Worm (Caenorhabditis elegans) whole organism, L4 larva: ENCODE measurements around the gene gadr-2.

ENCODE experiments used
- F10B5.3 ChIP-seq: sonication (generic microtip); optimal IDR thresholded peaks from 2 replicates; lab custom pipeline; 2016; ENCODE audit warnings: mild to moderate bottlenecking, missing genetic modification characterization, missing compliant biosample characterization
- R02D3.7 ChIP-seq: fragments of 150-350 bp; sonication (generic microtip); optimal IDR thresholded peaks from 3 replicates; lab custom pipeline; 2014; ENCODE audit warnings: missing biosample characterization, missing genetic modification characterization
- T26A8.4 ChIP-seq: fragments of 200-800 bp; sonication (Bioruptor generic); IDR thresholded peaks from 2 replicates; pipeline ENCODE4 v1.3.6; 2022; ENCODE audit warnings: missing genetic modification characterization, missing compliant biosample characterization
- Y48G9A.11 ChIP-seq: fragments of 200-800 bp; sonication (Bioruptor generic); IDR thresholded peaks from 2 replicates; pipeline ENCODE4 v1.3.6; 2022; ENCODE audit warnings: missing genetic modification reagents, missing genetic modification characterization, missing compliant biosample characterization
- ZK337.2 ChIP-seq: fragments of 200-800 bp; sonication (Bioruptor generic); IDR thresholded peaks from 2 replicates; pipeline ENCODE4 v1.3.6; 2022; ENCODE audit warnings: missing genetic modification reagents, missing genetic modification characterization, missing compliant biosample characterization
- ZK546.5 ChIP-seq, 2 experiments: sonication (generic microtip); optimal IDR thresholded peaks; 2 replicates each; lab custom pipeline; 2017; ENCODE audit warnings: missing biosample characterization in 2 of 2, missing genetic modification characterization in 2 of 2
- aha-1 ChIP-seq: fragments of 150-350 bp; peaks from one replicate; lab custom pipeline; 2014; ENCODE audit warnings: missing biosample characterization, missing genetic modification characterization
- ama-1 ChIP-seq: fragments of 150-350 bp; optimal IDR thresholded peaks from 2 replicates; lab custom pipeline; 2014; ENCODE audit warnings: inconsistent platforms, mixed read lengths
- arid-1 ChIP-seq: fragments of 200-800 bp; sonication (Bioruptor generic); conservative IDR thresholded peaks from 2 replicates; pipeline ENCODE4 v1.3.6; 2022; ENCODE audit warnings: missing genetic modification reagents, missing genetic modification characterization, missing compliant biosample characterization
- attf-4 ChIP-seq: sonication (generic microtip); optimal IDR thresholded peaks from 3 replicates; lab custom pipeline; 2017; ENCODE audit warnings: missing biosample characterization, missing genetic modification characterization
- ceh-82 ChIP-seq: sonication (generic microtip); optimal IDR thresholded peaks from 2 replicates; lab custom pipeline; 2017; ENCODE audit warnings: missing biosample characterization, missing genetic modification characterization
- ctbp-1 ChIP-seq: fragments of 200-800 bp; sonication (Bioruptor generic); IDR thresholded peaks from 2 replicates; pipeline ENCODE4 v1.3.6; 2022; ENCODE audit warnings: missing genetic modification reagents, missing genetic modification characterization, missing compliant biosample characterization
- daf-12 ChIP-seq: fragments of 150-350 bp; optimal IDR thresholded peaks from 2 replicates; lab custom pipeline; 2014; ENCODE audit warnings: missing biosample characterization, missing genetic modification reagents, missing genetic modification characterization
- daf-19 ChIP-seq: fragments of 200-800 bp; sonication (Bioruptor generic); conservative IDR thresholded peaks from 2 replicates; pipeline ENCODE4 v1.3.6; 2022; ENCODE audit warnings: missing genetic modification characterization, missing compliant biosample characterization
- dmd-8 ChIP-seq: fragments of 200-800 bp; sonication (Bioruptor generic); IDR thresholded peaks from 2 replicates; pipeline ENCODE4 v1.3.6; 2022; ENCODE audit warnings: missing genetic modification characterization, missing compliant biosample characterization
- dpl-1 ChIP-seq: fragments of 150-350 bp; optimal IDR thresholded peaks from 2 replicates; lab custom pipeline; 2014; ENCODE audit warnings: missing biosample characterization, missing genetic modification reagents, missing genetic modification characterization
- duxl-1 ChIP-seq: sonication (generic microtip); optimal IDR thresholded peaks from 2 replicates; lab custom pipeline; 2016; ENCODE audit warnings: mild to moderate bottlenecking, missing genetic modification characterization, moderate library complexity, missing compliant biosample characterization; ENCODE audit not compliant: poor library complexity
- egl-27 ChIP-seq: sonication (generic microtip); optimal IDR thresholded peaks from 3 replicates; lab custom pipeline; 2017; ENCODE audit warnings: missing biosample characterization, missing genetic modification reagents, missing genetic modification characterization
- fkh-10 ChIP-seq: fragments of 150-350 bp; optimal IDR thresholded peaks from 2 replicates; lab custom pipeline; 2014; ENCODE audit warnings: missing biosample characterization, missing genetic modification reagents, missing genetic modification characterization
- hlh-11 ChIP-seq: fragments of 200-800 bp; sonication (Bioruptor generic); optimal IDR thresholded peaks from 2 replicates; lab custom pipeline; 2018; ENCODE audit warnings: mild to moderate bottlenecking, missing genetic modification characterization, missing compliant biosample characterization
- lim-7 ChIP-seq: fragments of 200-800 bp; sonication (Bioruptor generic); IDR thresholded peaks from 2 replicates; pipeline ENCODE4 v1.3.6; 2022; ENCODE audit warnings: missing genetic modification characterization, missing compliant biosample characterization
- lin-13 ChIP-seq: fragments of 150-350 bp; optimal IDR thresholded peaks from 2 replicates; lab custom pipeline; 2014; ENCODE audit warnings: missing biosample characterization, missing genetic modification reagents, missing genetic modification characterization
- lin-15B ChIP-seq: fragments of 150-350 bp; sonication (generic microtip); optimal IDR thresholded peaks from 3 replicates; lab custom pipeline; 2014; ENCODE audit warnings: missing biosample characterization, missing genetic modification characterization
- lin-29 ChIP-seq: fragments of 200-800 bp; sonication (Bioruptor generic); IDR thresholded peaks from 2 replicates; pipeline ENCODE4 v1.3.6; 2022; ENCODE audit warnings: missing genetic modification reagents, missing genetic modification characterization, missing compliant biosample characterization
- lin-38 ChIP-seq: fragments of 200-800 bp; sonication (Bioruptor generic); IDR thresholded peaks from 2 replicates; pipeline ENCODE4 v1.3.6; 2022; ENCODE audit warnings: missing genetic modification reagents, missing genetic modification characterization, missing compliant biosample characterization
- lin-39 ChIP-seq: fragments of 150-350 bp; optimal IDR thresholded peaks from 2 replicates; lab custom pipeline; 2014; ENCODE audit warnings: missing biosample characterization, missing genetic modification reagents, missing genetic modification characterization
- lsy-2 ChIP-seq, 2 experiments: fragments of 150-350 bp in 1 of 2; sonication (generic microtip) in 1 of 2; optimal IDR thresholded peaks; 2 replicates each; lab custom pipeline; 2014 to 2017; ENCODE audit warnings: missing biosample characterization in 2 of 2, missing genetic modification characterization in 2 of 2
- mep-1 ChIP-seq: fragments of 150-350 bp; sonication (generic microtip); optimal IDR thresholded peaks from 3 replicates; lab custom pipeline; 2014; ENCODE audit warnings: missing biosample characterization, missing genetic modification characterization
- nhr-10 ChIP-seq: fragments of 150-350 bp; optimal IDR thresholded peaks from 2 replicates; lab custom pipeline; 2014; ENCODE audit warnings: missing biosample characterization, missing genetic modification characterization
- nhr-102 ChIP-seq: sonication (generic microtip); optimal IDR thresholded peaks from 2 replicates; lab custom pipeline; 2016; ENCODE audit warnings: mild to moderate bottlenecking, missing genetic modification characterization, moderate library complexity, missing compliant biosample characterization
- nhr-237 ChIP-seq: sonication (generic microtip); optimal IDR thresholded peaks from 2 replicates; lab custom pipeline; 2017; ENCODE audit warnings: missing biosample characterization, missing genetic modification characterization
- nhr-42 ChIP-seq: fragments of 200-800 bp; sonication (Bioruptor generic); IDR thresholded peaks from 2 replicates; pipeline ENCODE4 v1.3.6; 2022; ENCODE audit warnings: missing genetic modification characterization, missing compliant biosample characterization
- nhr-48 ChIP-seq: sonication (generic microtip); optimal IDR thresholded peaks from 2 replicates; lab custom pipeline; 2016; ENCODE audit warnings: mild to moderate bottlenecking, missing genetic modification characterization, missing compliant biosample characterization
- nhr-6 ChIP-seq: fragments of 150-350 bp; optimal IDR thresholded peaks from 2 replicates; lab custom pipeline; 2014; ENCODE audit warnings: missing biosample characterization, missing genetic modification characterization
- nhr-77 ChIP-seq: fragments of 150-350 bp; optimal IDR thresholded peaks from 2 replicates; lab custom pipeline; 2014; ENCODE audit warnings: missing biosample characterization, missing genetic modification characterization
- pha-4 ChIP-seq, 2 experiments: fragments of 150-350 bp in 1 of 2; fragments of 200-800 bp in 1 of 2; sonication (Bioruptor generic) in 1 of 2; IDR thresholded peaks in 1 of 2; optimal IDR thresholded peaks in 1 of 2; 2 replicates each; pipeline versions ENCODE4 v1.3.6 to Lab custom; 2014 to 2022; ENCODE audit warnings: missing genetic modification characterization in 2 of 2, missing genetic modification reagents in 2 of 2, missing biosample characterization in 1 of 2, missing compliant biosample characterization in 1 of 2
- php-3 ChIP-seq: fragments of 200-800 bp; sonication (Bioruptor generic); IDR thresholded peaks from 2 replicates; pipeline ENCODE4 v1.3.6; 2022; ENCODE audit warnings: missing genetic modification reagents, missing genetic modification characterization, missing compliant biosample characterization
- pqm-1 ChIP-seq: sonication (generic microtip); optimal IDR thresholded peaks from 2 replicates; lab custom pipeline; 2017; ENCODE audit warnings: missing biosample characterization, missing genetic modification characterization
- rbr-2 ChIP-seq: sonication (generic microtip); optimal IDR thresholded peaks from 2 replicates; lab custom pipeline; 2016; ENCODE audit warnings: missing genotype, missing genetic modification characterization, missing compliant biosample characterization
- sdz-12 ChIP-seq: fragments of 200-800 bp; sonication (Bioruptor generic); optimal IDR thresholded peaks from 2 replicates; lab custom pipeline; 2018; ENCODE audit warnings: mild to moderate bottlenecking, missing genetic modification characterization, missing compliant biosample characterization
- set-16 ChIP-seq: fragments of 200-800 bp; sonication (Bioruptor generic); IDR thresholded peaks from 2 replicates; pipeline ENCODE4 v1.3.6; 2022; ENCODE audit warnings: missing genetic modification reagents, missing genetic modification characterization, missing compliant biosample characterization
- skn-1 ChIP-seq: fragments of 150-350 bp; optimal IDR thresholded peaks from 2 replicates; lab custom pipeline; 2014; ENCODE audit warnings: missing biosample characterization, missing genetic modification characterization
- snpc-1.2 ChIP-seq: fragments of 200-800 bp; sonication (Bioruptor generic); IDR thresholded peaks from 2 replicates; pipeline ENCODE4 v1.3.6; 2022; ENCODE audit warnings: missing genetic modification reagents, missing genetic modification characterization, missing compliant biosample characterization
- unc-130 ChIP-seq: sonication (generic microtip); optimal IDR thresholded peaks from 2 replicates; lab custom pipeline; 2016; ENCODE audit warnings: missing genetic modification reagents, missing genetic modification characterization, missing compliant biosample characterization
- unc-39 ChIP-seq: sonication (generic microtip); optimal IDR thresholded peaks from 2 replicates; lab custom pipeline; 2017; ENCODE audit warnings: missing biosample characterization, missing genetic modification characterization
- unc-62 ChIP-seq, 3 experiments: fragments of 150-350 bp in 1 of 3; sonication (generic microtip); optimal IDR thresholded peaks in 2 of 3; peaks in 1 of 3; 1 replicate in 1 of 3; 2 replicates in 2 of 3; lab custom pipeline; 2014 to 2017; ENCODE audit warnings: missing biosample characterization in 3 of 3, missing genetic modification characterization in 3 of 3, missing genetic modification reagents in 3 of 3, missing genotype in 1 of 3
- vab-7 ChIP-seq: fragments of 200-800 bp; sonication (Bioruptor generic); IDR thresholded peaks from 2 replicates; pipeline ENCODE4 v1.3.6; 2022; ENCODE audit warnings: missing genetic modification reagents, missing genetic modification characterization, missing compliant biosample characterization
- zfp-2 ChIP-seq: sonication (generic microtip); optimal IDR thresholded peaks from 2 replicates; lab custom pipeline; 2016; ENCODE audit warnings: mild to moderate bottlenecking, missing genetic modification characterization, missing compliant biosample characterization
- zfp-3 ChIP-seq: fragments of 200-800 bp; sonication (Bioruptor generic); conservative IDR thresholded peaks from 2 replicates; pipeline ENCODE4 v1.3.6; 2022; ENCODE audit warnings: missing genetic modification reagents, missing genetic modification characterization, missing compliant biosample characterization
- zip-11 ChIP-seq: fragments of 200-800 bp; sonication (Bioruptor generic); IDR thresholded peaks from 2 replicates; pipeline ENCODE4 v1.3.6; 2022; ENCODE audit warnings: missing genetic modification characterization, missing compliant biosample characterization
- zip-2 ChIP-seq: fragments of 150-350 bp; optimal IDR thresholded peaks from 2 replicates; lab custom pipeline; 2014; ENCODE audit warnings: missing biosample characterization, missing genetic modification characterization
- ztf-11 ChIP-seq: fragments of 150-350 bp; optimal IDR thresholded peaks from 2 replicates; lab custom pipeline; 2014; ENCODE audit warnings: missing biosample characterization, missing genetic modification characterization

The gadr-2 gene

ce11 chrIV:9438753-9439152 lies 46.2 kb downstream of the gadr-2 start:
- no peak for TF ChIP-seq duxl-1 (tag; lab: Kevin White, UChicago)
- no peak for TF ChIP-seq ZK546.5 (tag; optimal IDR thresholded peaks at IDR 0.05; lab: Kevin White, UChicago)
- peak; percentile 96 for TF ChIP-seq zfp-3 (GFP tag; lab: Robert Waterston, UW)
- TF ChIP-seq snpc-1.2 (GFP tag; lab: Robert Waterston, UW) = peak; percentile 49; the same call in 1 of the 2 replicates
- no peak for TF ChIP-seq dmd-8
- TF ChIP-seq set-16 = no peak
- peak; percentile 20 for TF ChIP-seq nhr-77 (tag; lab: Kevin White, UChicago)
- TF ChIP-seq lim-7 (GFP tag; lab: Robert Waterston, UW) = no peak
- TF ChIP-seq unc-62 (GFP tag; optimal IDR thresholded peaks at IDR 0.05 in 1 of 2; lab: Kevin White, UChicago) = peak in 1 of 2 experiments; percentile 96
- TF ChIP-seq unc-62 (tag; optimal IDR thresholded peaks at IDR 0.05; lab: Kevin White, UChicago) = no peak
- TF ChIP-seq dpl-1 (GFP tag; lab: Kevin White, UChicago) = no peak
- TF ChIP-seq unc-130 (GFP tag; lab: Kevin White, UChicago) = peak; percentile 5
- no peak for TF ChIP-seq lin-39 (tag; lab: Kevin White, UChicago)
- TF ChIP-seq php-3 (GFP tag; lab: Robert Waterston, UW) = 0 out of 2 replicates have a peak, but pooled peaks have one; percentile 53
- no peak for TF ChIP-seq unc-39 (tag; lab: Kevin White, UChicago)
- TF ChIP-seq Y48G9A.11 (GFP tag; lab: Robert Waterston, UW) = 0 out of 2 replicates have a peak, but pooled peaks have one; percentile 63
- TF ChIP-seq ceh-82 (tag; lab: Kevin White, UChicago) = no peak
- no peak for TF ChIP-seq nhr-6
- TF ChIP-seq nhr-10 (tag; lab: Kevin White, UChicago) = peak; percentile 3
- TF ChIP-seq nhr-42 (GFP tag; lab: Robert Waterston, UW) = peak; percentile 13; the same call in 1 of the 2 replicates
- no peak for TF ChIP-seq fkh-10
- no peak for TF ChIP-seq attf-4 (tag; lab: Kevin White, UChicago)
- TF ChIP-seq zfp-2 (tag; lab: Kevin White, UChicago) = no peak
- no peak for TF ChIP-seq skn-1 (tag; lab: Kevin White, UChicago)
- TF ChIP-seq lsy-2 (tag; optimal IDR thresholded peaks at IDR 0.05; lab: Kevin White, UChicago) = peak in 1 of 2 experiments; percentile 48
- TF ChIP-seq mep-1 (tag; lab: Kevin White, UChicago) = peak; percentile 73
- TF ChIP-seq arid-1 (GFP tag; lab: Robert Waterston, UW) = no peak; the same call in 1 of the 2 replicates
- TF ChIP-seq lin-29 (GFP tag; lab: Robert Waterston, UW) = no peak
- TF ChIP-seq F10B5.3 (tag; lab: Kevin White, UChicago) = no peak
- TF ChIP-seq vab-7 (GFP tag; lab: Robert Waterston, UW) = 0 out of 2 replicates have a peak, but pooled peaks have one; percentile 11
- TF ChIP-seq ctbp-1 = 0 out of 2 replicates have a peak, but pooled peaks have one; percentile 13
- TF ChIP-seq sdz-12 (GFP tag; lab: Kevin White, UChicago) = no peak
- TF ChIP-seq pha-4 (GFP tag; IDR thresholded peaks at IDR 0.05; lab: Robert Waterston, UW) = peak; percentile 74; the same call in 1 of the 2 replicates
- no peak for TF ChIP-seq pha-4 (tag; optimal IDR thresholded peaks at IDR 0.05; lab: Kevin White, UChicago)
- TF ChIP-seq ztf-11 = no peak
- TF ChIP-seq ama-1 (lab: Kevin White, UChicago) = peak; percentile 82
- TF ChIP-seq nhr-237 (tag; lab: Kevin White, UChicago) = no peak
- TF ChIP-seq aha-1 (tag; lab: Kevin White, UChicago) = no peak
- TF ChIP-seq daf-12 = no peak
- peak; percentile 79; the same call in 1 of the 2 replicates for TF ChIP-seq T26A8.4 (GFP tag; lab: Robert Waterston, UW)
- no peak for TF ChIP-seq hlh-11 (tag; lab: Kevin White, UChicago)
- TF ChIP-seq egl-27 (tag; lab: Kevin White, UChicago) = no peak
- TF ChIP-seq rbr-2 = no peak
- TF ChIP-seq zip-2 = no peak
- TF ChIP-seq lin-13 (GFP tag; lab: Kevin White, UChicago) = no peak
- no peak for TF ChIP-seq zip-11 (GFP tag; lab: Robert Waterston, UW)
- no peak for TF ChIP-seq nhr-102
- no peak for TF ChIP-seq ZK337.2 (GFP tag; lab: Robert Waterston, UW)
- no peak for TF ChIP-seq R02D3.7 (tag; lab: Kevin White, UChicago)
- TF ChIP-seq lin-15B (tag; lab: Kevin White, UChicago) = no peak
- no peak for TF ChIP-seq pqm-1 (tag; lab: Kevin White, UChicago)
- TF ChIP-seq daf-19 (GFP tag; lab: Robert Waterston, UW) = no peak
- TF ChIP-seq lin-38 (GFP tag; lab: Robert Waterston, UW) = peak; percentile 69
- TF ChIP-seq nhr-48 (tag; lab: Kevin White, UChicago) = no peak
